Fruit fly (Drosophila melanogaster) whole organism, embryonic: Measurements from ENCODE around the gene CG33293.

Source experiments
- B-H2 ChIP-seq: fragments of 200-800 bp; sonication (Bioruptor generic); optimal IDR thresholded peaks from 2 replicates; lab custom pipeline; 2018; ENCODE audit warnings: missing biosample characterization, mild to moderate bottlenecking, missing genetic modification characterization
- Bgb ChIP-seq: fragments of 200-800 bp; sonication (Bioruptor generic); IDR thresholded peaks from 2 replicates; pipeline ENCODE4 v1.3.6; 2022; ENCODE audit warnings: missing biosample characterization, missing genetic modification characterization; ENCODE audit not compliant: partially characterized antibody
- CG10267 ChIP-seq: fragments of 200-800 bp; sonication (Bioruptor generic); optimal IDR thresholded peaks from 2 replicates; lab custom pipeline; 2018; ENCODE audit warnings: missing biosample characterization, mild to moderate bottlenecking, missing genetic modification characterization, moderate library complexity
- CG10959 ChIP-seq: fragments of 200-800 bp; sonication (Bioruptor generic); IDR thresholded peaks from 2 replicates; pipeline ENCODE4 v1.3.6; 2022; ENCODE audit warnings: missing biosample characterization, missing genetic modification characterization
- CG11085 ChIP-seq: fragments of 200-800 bp; sonication (Bioruptor generic); IDR thresholded peaks from 2 replicates; pipeline ENCODE4 v1.3.6; 2022; ENCODE audit warnings: missing biosample characterization, missing genetic modification characterization
- CG12236 ChIP-seq: fragments of 200-800 bp; sonication (Bioruptor generic); optimal IDR thresholded peaks from 2 replicates; lab custom pipeline; 2016; ENCODE audit warnings: missing biosample characterization, missing genetic modification characterization
- CG17568 ChIP-seq: fragments of 200-800 bp; sonication (Bioruptor generic); optimal IDR thresholded peaks from 2 replicates; lab custom pipeline; 2018; ENCODE audit warnings: missing biosample characterization, mild to moderate bottlenecking, missing genetic modification characterization, moderate library complexity
- CG17802 ChIP-seq: fragments of 200-800 bp; sonication (Bioruptor generic); optimal IDR thresholded peaks from 2 replicates; lab custom pipeline; 2018; ENCODE audit warnings: missing biosample characterization, mild to moderate bottlenecking, missing genetic modification characterization, moderate library complexity
- CG18619 ChIP-seq: fragments of 200-800 bp; sonication (Bioruptor generic); optimal IDR thresholded peaks from 3 replicates; lab custom pipeline; 2017; ENCODE audit warnings: missing biosample characterization, mild to moderate bottlenecking, missing genetic modification characterization
- CG32532 ChIP-seq: fragments of 200-800 bp; sonication (Bioruptor generic); IDR thresholded peaks from 2 replicates; pipeline ENCODE4 v1.3.6; 2022; ENCODE audit warnings: missing biosample characterization, missing genetic modification characterization
- CG33213 ChIP-seq: fragments of 200-800 bp; sonication (Bioruptor generic); optimal IDR thresholded peaks from 3 replicates; lab custom pipeline; 2016; ENCODE audit warnings: missing biosample characterization, missing genetic modification characterization
- CG33557 ChIP-seq: fragments of 200-800 bp; sonication (Bioruptor generic); optimal IDR thresholded peaks from 2 replicates; lab custom pipeline; 2019; ENCODE audit warnings: missing biosample characterization, mild to moderate bottlenecking, missing genetic modification characterization, moderate library complexity
- CG34376 ChIP-seq: fragments of 200-800 bp; sonication (Bioruptor generic); optimal IDR thresholded peaks from 2 replicates; lab custom pipeline; 2018; ENCODE audit warnings: missing biosample characterization, mild to moderate bottlenecking, missing genetic modification characterization
- CG5953 ChIP-seq: fragments of 200-800 bp; sonication (Bioruptor generic); IDR thresholded peaks from 2 replicates; pipeline ENCODE4 v1.3.6; 2022; ENCODE audit warnings: missing biosample characterization, missing genetic modification characterization
- CG6654 ChIP-seq: fragments of 200-800 bp; sonication (Bioruptor generic); optimal IDR thresholded peaks from 2 replicates; lab custom pipeline; 2017; ENCODE audit warnings: missing biosample characterization, mild to moderate bottlenecking, missing genetic modification characterization
- CG8924 ChIP-seq: fragments of 200-800 bp; optimal IDR thresholded peaks from 3 replicates; lab custom pipeline; 2019; ENCODE audit warnings: missing biosample characterization, mild to moderate bottlenecking, missing genetic modification characterization, moderate library complexity
- CHES-1-like ChIP-seq: fragments of 200-800 bp; sonication (Bioruptor generic); optimal IDR thresholded peaks from 2 replicates; lab custom pipeline; 2016; ENCODE audit warnings: missing biosample characterization, missing genetic modification characterization
- Doc2 ChIP-seq: fragments of 200-800 bp; sonication (Bioruptor generic); IDR thresholded peaks from 2 replicates; pipeline ENCODE4 v1.3.6; 2022; ENCODE audit warnings: missing biosample characterization, missing genetic modification characterization
- Fer1 ChIP-seq: fragments of 200-800 bp; sonication (Bioruptor generic); optimal IDR thresholded peaks from 2 replicates; lab custom pipeline; 2017; ENCODE audit warnings: missing biosample characterization, mild to moderate bottlenecking, missing genetic modification characterization
- Fer3 ChIP-seq: fragments of 200-800 bp; sonication (Bioruptor generic); optimal IDR thresholded peaks from 2 replicates; lab custom pipeline; 2018; ENCODE audit warnings: missing biosample characterization, mild to moderate bottlenecking, missing genetic modification characterization, moderate library complexity
- H2.0 ChIP-seq: fragments of 200-800 bp; sonication (Bioruptor generic); IDR thresholded peaks from 2 replicates; pipeline ENCODE4 v1.3.6; 2022; ENCODE audit warnings: missing biosample characterization, missing genetic modification characterization
- Meics ChIP-seq: fragments of 200-800 bp; sonication (Bioruptor generic); optimal IDR thresholded peaks from 2 replicates; lab custom pipeline; 2017; ENCODE audit warnings: missing biosample characterization, mild to moderate bottlenecking, missing genetic modification characterization
- Mrtf ChIP-seq: fragments of 200-800 bp; sonication (Bioruptor generic); IDR thresholded peaks from 3 replicates; pipeline ENCODE4 v1.3.6; 2022; ENCODE audit warnings: missing biosample characterization, missing genetic modification characterization
- NC2α ChIP-seq: fragments of 200-800 bp; sonication (Bioruptor generic); optimal IDR thresholded peaks from 2 replicates; lab custom pipeline; 2016; ENCODE audit warnings: missing biosample characterization, missing genetic modification characterization
- NC2β ChIP-seq: fragments of 200-800 bp; sonication (Bioruptor generic); optimal IDR thresholded peaks from 2 replicates; lab custom pipeline; 2016; ENCODE audit warnings: missing biosample characterization, missing genetic modification characterization
- Ptx1 ChIP-seq: fragments of 200-800 bp; sonication (Bioruptor generic); IDR thresholded peaks from 2 replicates; pipeline ENCODE4 v1.3.6; 2022; ENCODE audit warnings: missing biosample characterization, missing genetic modification characterization
- Sry-δ ChIP-seq: fragments of 200-800 bp; sonication (Bioruptor generic); optimal IDR thresholded peaks from 2 replicates; lab custom pipeline; 2016; ENCODE audit warnings: missing biosample characterization, missing genetic modification characterization
- ems ChIP-seq: fragments of 200-800 bp; sonication (Bioruptor generic); optimal IDR thresholded peaks from 3 replicates; lab custom pipeline; 2016; ENCODE audit warnings: missing biosample characterization, missing genetic modification characterization
- fu2 ChIP-seq: fragments of 200-800 bp; sonication (Bioruptor generic); optimal IDR thresholded peaks from 2 replicates; lab custom pipeline; 2016; ENCODE audit warnings: missing biosample characterization, missing genetic modification characterization
- jumu ChIP-seq: fragments of 200-800 bp; sonication (Bioruptor generic); optimal IDR thresholded peaks from 3 replicates; lab custom pipeline; 2016; ENCODE audit warnings: missing biosample characterization, missing genetic modification characterization
- ken ChIP-seq: fragments of 200-800 bp; sonication (Bioruptor generic); IDR thresholded peaks from 3 replicates; pipeline ENCODE4 v1.3.6; 2022; ENCODE audit warnings: missing biosample characterization, missing genetic modification characterization
- kni ChIP-seq: fragments of 200-800 bp; sonication (Bioruptor generic); optimal IDR thresholded peaks from 3 replicates; lab custom pipeline; 2017; ENCODE audit warnings: mild to moderate bottlenecking, missing biosample characterization, missing genetic modification reagents, missing genetic modification characterization
- mam ChIP-seq: fragments of 200-800 bp; sonication (Bioruptor generic); optimal IDR thresholded peaks from 3 replicates; lab custom pipeline; 2016; ENCODE audit warnings: missing biosample characterization, missing genetic modification characterization
- oc ChIP-seq: fragments of 200-800 bp; sonication (Bioruptor generic); optimal IDR thresholded peaks from 2 replicates; lab custom pipeline; 2018; ENCODE audit warnings: missing biosample characterization, mild to moderate bottlenecking, missing genetic modification characterization, moderate library complexity
- pho ChIP-seq: fragments of 200-800 bp; sonication (Bioruptor generic); optimal IDR thresholded peaks from 2 replicates; lab custom pipeline; 2016; ENCODE audit warnings: missing biosample characterization, missing genetic modification characterization
- ranshi ChIP-seq: fragments of 200-800 bp; sonication (Bioruptor generic); IDR thresholded peaks from 2 replicates; pipeline ENCODE4 v1.3.6; 2022; ENCODE audit warnings: missing biosample characterization, missing genetic modification characterization
- scrt ChIP-seq: fragments of 200-800 bp; sonication (Bioruptor generic); optimal IDR thresholded peaks from 2 replicates; lab custom pipeline; 2018; ENCODE audit warnings: missing biosample characterization, mild to moderate bottlenecking, missing genetic modification characterization, moderate library complexity
- shn ChIP-seq: fragments of 200-800 bp; sonication (Bioruptor generic); optimal IDR thresholded peaks from 3 replicates; lab custom pipeline; 2016; ENCODE audit warnings: missing biosample characterization, missing genetic modification characterization
- unpg ChIP-seq: fragments of 200-800 bp; sonication (Bioruptor generic); optimal IDR thresholded peaks from 3 replicates; lab custom pipeline; 2018; ENCODE audit warnings: missing biosample characterization, mild to moderate bottlenecking, missing genetic modification characterization, moderate library complexity
- vfl ChIP-seq: fragments of 200-800 bp; sonication (Bioruptor generic); optimal IDR thresholded peaks from 2 replicates; lab custom pipeline; 2016; ENCODE audit warnings: missing biosample characterization, missing genetic modification characterization

Gene CG33293

DNA sequence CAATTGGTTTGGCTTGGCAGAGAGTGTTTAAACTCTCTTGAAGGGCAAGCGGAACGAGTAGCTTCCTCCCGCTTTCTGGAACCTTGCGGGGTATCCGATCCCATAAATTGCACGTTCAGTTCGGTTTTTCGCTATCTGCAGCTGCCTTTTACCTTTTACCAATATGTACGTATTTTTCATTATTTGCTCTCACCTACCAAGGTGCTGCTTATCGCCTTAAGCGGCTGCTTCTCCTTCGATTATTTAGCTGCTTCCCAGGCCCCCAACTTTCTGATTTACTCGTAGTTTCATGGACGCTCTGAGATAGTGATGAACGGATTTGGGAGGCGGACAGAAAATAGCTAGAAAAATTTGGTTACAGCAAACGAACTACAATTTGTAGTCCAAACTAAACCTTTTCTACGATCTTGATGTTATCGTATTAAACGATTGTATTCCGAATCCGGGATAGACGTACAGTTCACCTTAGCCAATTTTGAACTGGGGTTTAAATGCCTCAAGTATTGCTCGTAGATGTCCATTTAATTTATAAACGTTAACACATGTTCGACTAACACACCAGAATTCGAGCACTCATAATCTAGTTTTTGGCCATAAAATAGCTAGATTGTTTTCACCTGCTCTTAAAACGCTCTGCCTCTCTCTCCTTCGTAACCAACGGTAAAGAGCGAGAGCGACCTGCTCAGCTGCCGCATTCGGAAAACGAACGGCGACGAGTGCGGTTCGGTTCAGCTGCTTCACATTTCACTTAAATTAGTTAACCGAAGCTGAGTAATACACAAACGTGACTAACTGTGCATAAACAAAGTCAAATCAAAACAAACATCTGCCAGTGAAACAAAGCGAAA is 23.9 kb upstream of the CG33293 start (continued):
- TF ChIP-seq scrt (GFP tag; lab: Kevin White, UChicago) (peak; percentile 33), vfl (GFP tag; lab: Kevin White, UChicago) (no peak), ken (no peak), CG33557 (GFP tag; lab: Kevin White, UChicago) (peak; percentile 37), fu2 (peak; percentile 22), mam (peak; percentile 8), CHES-1-like (GFP tag; lab: Kevin White, UChicago) (peak; percentile 31), H2.0 (GFP tag; lab: Robert Waterston, UW) (no peak), NC2β (GFP tag; lab: Kevin White, UChicago) (peak; percentile 31), unpg (GFP tag; lab: Kevin White, UChicago) (peak; percentile 26), CG5953 (GFP tag; lab: Robert Waterston, UW) (no peak), Bgb (GFP tag; lab: Robert Waterston, UW) (peak; percentile 41; the same call in 1 of the 2 replicates), Fer3 (tag; lab: Kevin White, UChicago) (peak; percentile 20), ems (GFP tag; lab: Kevin White, UChicago) (no peak), Meics (GFP tag; lab: Kevin White, UChicago) (peak; percentile 56), CG33213 (GFP tag; lab: Kevin White, UChicago) (peak; percentile 31), CG34376 (peak; percentile 54), pho (GFP tag; lab: Kevin White, UChicago) (peak; percentile 33), NC2α (GFP tag; lab: Kevin White, UChicago) (peak; percentile 49), Fer1 (GFP tag; lab: Kevin White, UChicago) (peak; percentile 58), CG10267 (tag; lab: Kevin White, UChicago) (peak; percentile 32), CG18619 (GFP tag; lab: Kevin White, UChicago) (peak; percentile 38), Doc2 (GFP tag; lab: Robert Waterston, UW) (no peak), shn (GFP tag; lab: Kevin White, UChicago) (peak; percentile 71), CG17568 (peak; percentile 40), Ptx1 (GFP tag; lab: Robert Waterston, UW) (no peak), CG11085 (GFP tag; lab: Robert Waterston, UW) (no peak), ranshi (GFP tag; lab: Robert Waterston, UW) (no peak), Sry-δ (GFP tag; lab: Kevin White, UChicago) (peak; percentile 16), kni (peak; percentile 83), CG12236 (no peak), CG6654 (GFP tag; lab: Kevin White, UChicago) (no peak), CG8924 (tag; lab: Kevin White, UChicago) (peak; percentile 79), CG17802 (tag; lab: Kevin White, UChicago) (no peak), CG10959 (GFP tag; lab: Robert Waterston, UW) (no peak), CG32532 (GFP tag; lab: Robert Waterston, UW) (peak; percentile 33; the same call in 1 of the 2 replicates), jumu (GFP tag; lab: Kevin White, UChicago) (no peak), B-H2 (GFP tag; lab: Kevin White, UChicago) (peak; percentile 18), Mrtf (0 out of 3 replicates have a peak, but pooled peaks have one; percentile 25), oc (tag; lab: Kevin White, UChicago) (no peak)
- TF ChIP-seq, all 482 proteins: peak for 183
